Fruit fly (Drosophila melanogaster) whole organism, embryonic: Measurements from ENCODE around the gene dunk.
A peak's percentile ranks its signal among the peaks of the same experiment; 100 is the strongest.

Experiments
- Atf-2 ChIP-seq: fragments of 200-800 bp; sonication (Bioruptor generic); optimal IDR thresholded peaks from 2 replicates; lab custom pipeline; 2016; ENCODE audit warnings: missing biosample characterization, missing genetic modification characterization
- Atf6 ChIP-seq: fragments of 200-800 bp; sonication (Bioruptor generic); IDR thresholded peaks from 2 replicates; pipeline ENCODE4 v1.3.6; 2022; ENCODE audit warnings: missing biosample characterization, missing genetic modification characterization
- BEAF-32 ChIP-seq: fragments of 200-800 bp; sonication (Bioruptor generic); optimal IDR thresholded peaks from 3 replicates; lab custom pipeline; 2017; ENCODE audit warnings: missing biosample characterization, missing genetic modification characterization, mild to moderate bottlenecking, moderate library complexity, missing genetic modification reagents
- Blimp-1 ChIP-seq: fragments of 200-800 bp; sonication (Bioruptor generic); optimal IDR thresholded peaks from 3 replicates; lab custom pipeline; 2018; ENCODE audit warnings: missing biosample characterization, missing genetic modification characterization, mild to moderate bottlenecking, moderate library complexity, missing genetic modification reagents
- CG10274 ChIP-seq: fragments of 200-800 bp; sonication (Bioruptor generic); optimal IDR thresholded peaks from 3 replicates; lab custom pipeline; 2017; ENCODE audit warnings: missing biosample characterization, mild to moderate bottlenecking, missing genetic modification characterization
- CG12659 ChIP-seq: fragments of 200-800 bp; sonication (Bioruptor generic); optimal IDR thresholded peaks from 3 replicates; lab custom pipeline; 2017; ENCODE audit warnings: mild to moderate bottlenecking, missing biosample characterization, missing genetic modification reagents, missing genetic modification characterization
- CG13123 ChIP-seq: fragments of 200-800 bp; sonication (Bioruptor generic); optimal IDR thresholded peaks from 2 replicates; lab custom pipeline; 2016; ENCODE audit warnings: missing biosample characterization, missing genetic modification characterization
- CG13775 ChIP-seq: fragments of 200-800 bp; sonication (Bioruptor generic); optimal IDR thresholded peaks from 3 replicates; lab custom pipeline; 2017; ENCODE audit warnings: missing biosample characterization, mild to moderate bottlenecking, missing genetic modification characterization
- CG14441 ChIP-seq: fragments of 200-800 bp; sonication (Bioruptor generic); IDR thresholded peaks from 2 replicates; pipeline ENCODE4 v1.3.6; 2022; ENCODE audit warnings: missing biosample characterization, missing genetic modification characterization
- CG14710 ChIP-seq: fragments of 200-800 bp; sonication (Bioruptor generic); optimal IDR thresholded peaks from 3 replicates; lab custom pipeline; 2019; ENCODE audit warnings: missing biosample characterization, mild to moderate bottlenecking, missing genetic modification characterization, moderate library complexity
- CG1647 ChIP-seq: fragments of 200-800 bp; sonication (Bioruptor generic); optimal IDR thresholded peaks from 3 replicates; lab custom pipeline; 2016; ENCODE audit warnings: missing biosample characterization, missing genetic modification characterization
- CG16813 ChIP-seq: fragments of 200-800 bp; sonication (Bioruptor generic); IDR thresholded peaks from 3 replicates; pipeline ENCODE4 v1.3.6; 2022; ENCODE audit warnings: missing biosample characterization, missing genetic modification characterization; ENCODE audit not compliant: partially characterized antibody
- CG17612 ChIP-seq: fragments of 200-800 bp; sonication (Bioruptor generic); IDR thresholded peaks from 2 replicates; pipeline ENCODE4 v1.3.6; 2022; ENCODE audit warnings: missing biosample characterization, missing genetic modification characterization
- CG34422 ChIP-seq: fragments of 200-800 bp; sonication (Bioruptor generic); IDR thresholded peaks from 3 replicates; pipeline ENCODE4 v1.3.6; 2022; ENCODE audit warnings: missing biosample characterization, missing genetic modification characterization
- CG3995 ChIP-seq: fragments of 200-800 bp; sonication (Bioruptor generic); optimal IDR thresholded peaks from 3 replicates; lab custom pipeline; 2016; ENCODE audit warnings: missing biosample characterization, missing genetic modification characterization
- CG4404 ChIP-seq: fragments of 200-800 bp; sonication (Bioruptor generic); IDR thresholded peaks from 2 replicates; pipeline ENCODE4 v1.3.6; 2022; ENCODE audit warnings: missing biosample characterization, missing genetic modification characterization
- CG4424 ChIP-seq: fragments of 200-800 bp; sonication (Bioruptor generic); optimal IDR thresholded peaks from 3 replicates; lab custom pipeline; 2016; ENCODE audit warnings: missing biosample characterization, missing genetic modification characterization
- CG5953 ChIP-seq: fragments of 200-800 bp; sonication (Bioruptor generic); IDR thresholded peaks from 2 replicates; pipeline ENCODE4 v1.3.6; 2022; ENCODE audit warnings: missing biosample characterization, missing genetic modification characterization
- CG7357 ChIP-seq: fragments of 200-800 bp; sonication (Bioruptor generic); IDR thresholded peaks from 3 replicates; pipeline ENCODE4 v1.3.6; 2022; ENCODE audit warnings: missing biosample characterization, missing genetic modification characterization
- CG8089 ChIP-seq: fragments of 200-800 bp; sonication (Bioruptor generic); optimal IDR thresholded peaks from 3 replicates; lab custom pipeline; 2016; ENCODE audit warnings: missing biosample characterization, missing genetic modification characterization
- CG8478 ChIP-seq: fragments of >200 bp; optimal IDR thresholded peaks from 2 replicates; lab custom pipeline; 2018
- Dad ChIP-seq: fragments of 200-800 bp; sonication (Bioruptor generic); optimal IDR thresholded peaks from 3 replicates; lab custom pipeline; 2016; ENCODE audit warnings: missing biosample characterization, missing genetic modification characterization
- Dfd ChIP-seq, 2 experiments: fragments of >200 bp; optimal IDR thresholded peaks; 2 replicates each; lab custom pipeline; 2017; ENCODE audit warnings: missing biosample characterization in 2 of 2, missing genetic modification characterization in 2 of 2
- Dll ChIP-seq: fragments of 200-800 bp; sonication (Bioruptor generic); IDR thresholded peaks from 4 replicates; pipeline ENCODE4 v1.3.6; 2022; ENCODE audit warnings: missing biosample characterization, missing genetic modification characterization; ENCODE audit not compliant: partially characterized antibody
- Fer1 ChIP-seq: fragments of 200-800 bp; sonication (Bioruptor generic); optimal IDR thresholded peaks from 2 replicates; lab custom pipeline; 2017; ENCODE audit warnings: missing biosample characterization, mild to moderate bottlenecking, missing genetic modification characterization
- Fer2 ChIP-seq: fragments of 200-800 bp; sonication (Bioruptor generic); optimal IDR thresholded peaks from 2 replicates; lab custom pipeline; 2018; ENCODE audit warnings: missing biosample characterization, mild to moderate bottlenecking, missing genetic modification characterization, moderate library complexity
- Gsc ChIP-seq: fragments of 200-800 bp; sonication (Bioruptor generic); IDR thresholded peaks from 2 replicates; pipeline ENCODE4 v1.3.6; 2022; ENCODE audit warnings: missing biosample characterization, missing genetic modification characterization
- HLHmδ ChIP-seq: fragments of 200-800 bp; sonication (Bioruptor generic); optimal IDR thresholded peaks from 2 replicates; lab custom pipeline; 2018; ENCODE audit warnings: missing biosample characterization, mild to moderate bottlenecking, missing genetic modification characterization, moderate library complexity
- Med ChIP-seq: fragments of 200-800 bp; sonication (Bioruptor generic); peaks from one replicate; lab custom pipeline; 2016; ENCODE audit warnings: missing biosample characterization, missing genetic modification characterization, mild to moderate bottlenecking, inconsistent platforms, moderate library complexity
- NfI ChIP-seq: fragments of 200-800 bp; sonication (Bioruptor generic); optimal IDR thresholded peaks from 3 replicates; lab custom pipeline; 2018; ENCODE audit warnings: missing biosample characterization, mild to moderate bottlenecking, missing genetic modification characterization, moderate library complexity
- Sox100B ChIP-seq: fragments of 200-800 bp; sonication (Bioruptor generic); optimal IDR thresholded peaks from 3 replicates; lab custom pipeline; 2018; ENCODE audit warnings: missing biosample characterization, mild to moderate bottlenecking, missing genetic modification characterization
- TFAM ChIP-seq: fragments of 200-800 bp; sonication (Bioruptor generic); optimal IDR thresholded peaks from 2 replicates; lab custom pipeline; 2017; ENCODE audit warnings: missing biosample characterization, missing genetic modification characterization, inconsistent platforms
- ac ChIP-seq: fragments of 200-800 bp; sonication (Bioruptor generic); optimal IDR thresholded peaks from 3 replicates; lab custom pipeline; 2017; ENCODE audit warnings: missing biosample characterization, mild to moderate bottlenecking, missing genetic modification characterization
- ash1 ChIP-seq: fragments of 200-800 bp; sonication (Bioruptor generic); optimal IDR thresholded peaks from 2 replicates; lab custom pipeline; 2018; ENCODE audit warnings: missing biosample characterization, mild to moderate bottlenecking, missing genetic modification characterization
- bbx ChIP-seq: fragments of 200-800 bp; sonication (Bioruptor generic); IDR thresholded peaks from 2 replicates; pipeline ENCODE4 v1.3.6; 2022; ENCODE audit warnings: missing biosample characterization, missing genetic modification characterization; ENCODE audit not compliant: partially characterized antibody
- br ChIP-seq: fragments of >200 bp; optimal IDR thresholded peaks from 2 replicates; lab custom pipeline; 2017
- gce ChIP-seq: fragments of 200-800 bp; sonication (Bioruptor generic); IDR thresholded peaks from 3 replicates; pipeline ENCODE4 v1.3.6; 2022; ENCODE audit warnings: missing biosample characterization, missing genetic modification characterization
- gt ChIP-seq: fragments of 200-800 bp; sonication (Bioruptor generic); IDR thresholded peaks from 2 replicates; pipeline ENCODE4 v1.3.6; 2022; ENCODE audit warnings: missing biosample characterization, missing genetic modification characterization
- odd ChIP-seq: fragments of 200-800 bp; sonication (Bioruptor generic); optimal IDR thresholded peaks from 2 replicates; lab custom pipeline; 2017; ENCODE audit warnings: missing biosample characterization, mild to moderate bottlenecking, missing genetic modification characterization
- pho ChIP-seq: fragments of 200-800 bp; sonication (Bioruptor generic); optimal IDR thresholded peaks from 2 replicates; lab custom pipeline; 2016; ENCODE audit warnings: missing biosample characterization, missing genetic modification characterization
- phol ChIP-seq: fragments of 200-800 bp; sonication (Bioruptor generic); optimal IDR thresholded peaks from 3 replicates; lab custom pipeline; 2018; ENCODE audit warnings: missing biosample characterization, mild to moderate bottlenecking, missing genetic modification characterization, moderate library complexity
- salm ChIP-seq: fragments of 200-800 bp; sonication (Bioruptor generic); optimal IDR thresholded peaks from 2 replicates; lab custom pipeline; 2018; ENCODE audit warnings: missing biosample characterization, mild to moderate bottlenecking, missing genetic modification characterization
- slp2 ChIP-seq: fragments of 200-800 bp; sonication (Bioruptor generic); optimal IDR thresholded peaks from 2 replicates; lab custom pipeline; 2016; ENCODE audit warnings: missing biosample characterization, missing genetic modification characterization
- sna ChIP-seq: fragments of 200-800 bp; sonication (Bioruptor generic); IDR thresholded peaks from 2 replicates; pipeline ENCODE4 v1.3.6; 2022; ENCODE audit warnings: missing biosample characterization, missing genetic modification characterization; ENCODE audit not compliant: partially characterized antibody
- sqz ChIP-seq: fragments of 200-800 bp; sonication (Bioruptor generic); optimal IDR thresholded peaks from 3 replicates; lab custom pipeline; 2018; ENCODE audit warnings: missing biosample characterization, mild to moderate bottlenecking, missing genetic modification characterization
- stwl ChIP-seq: fragments of 200-800 bp; sonication (Bioruptor generic); optimal IDR thresholded peaks from 3 replicates; lab custom pipeline; 2018; ENCODE audit warnings: missing biosample characterization, mild to moderate bottlenecking, missing genetic modification characterization, moderate library complexity
- unpg ChIP-seq: fragments of 200-800 bp; sonication (Bioruptor generic); optimal IDR thresholded peaks from 3 replicates; lab custom pipeline; 2018; ENCODE audit warnings: missing biosample characterization, mild to moderate bottlenecking, missing genetic modification characterization, moderate library complexity
- usp ChIP-seq: fragments of >200 bp; optimal IDR thresholded peaks from 2 replicates; lab custom pipeline; 2017; ENCODE audit warnings: missing biosample characterization, missing genetic modification characterization
- wek ChIP-seq: fragments of 200-800 bp; sonication (Bioruptor generic); optimal IDR thresholded peaks from 3 replicates; lab custom pipeline; 2018; ENCODE audit warnings: missing biosample characterization, mild to moderate bottlenecking, missing genetic modification characterization, moderate library complexity
- zen2 ChIP-seq: fragments of 200-800 bp; sonication (Bioruptor generic); IDR thresholded peaks from 3 replicates; pipeline ENCODE4 v1.3.6; 2022; ENCODE audit warnings: missing biosample characterization, missing genetic modification characterization; ENCODE audit not compliant: partially characterized antibody
- zf30C ChIP-seq: fragments of 200-800 bp; sonication (Bioruptor generic); optimal IDR thresholded peaks from 3 replicates; lab custom pipeline; 2018; ENCODE audit warnings: missing biosample characterization, mild to moderate bottlenecking, missing genetic modification characterization

dunk gene

DNA sequence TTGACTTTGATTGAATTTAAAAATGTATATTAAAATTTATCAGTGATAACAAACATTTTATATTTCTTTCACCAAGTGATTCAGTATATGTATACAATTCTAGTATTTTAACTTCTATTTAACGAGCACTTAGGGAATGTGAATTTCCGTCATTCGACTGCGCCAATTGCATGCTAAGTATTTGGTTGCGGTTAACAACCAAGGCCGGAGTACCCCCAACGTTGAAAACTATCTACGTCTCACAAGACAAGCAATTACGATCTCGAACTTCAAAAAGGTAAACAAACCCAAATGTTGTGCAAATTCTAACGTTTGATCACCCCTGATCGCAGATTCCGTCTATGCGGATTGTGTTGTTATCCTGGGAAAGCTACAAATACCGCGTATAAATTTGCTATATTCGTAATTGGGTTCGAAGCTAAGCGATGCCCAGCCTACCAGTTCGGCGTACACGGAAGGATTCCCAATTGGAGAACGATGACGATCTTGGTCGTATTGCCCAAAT is 20.2 kb upstream of the dunk start, which contains the start of gene CG42748 (continued):
- TF ChIP-seq br (no peak), CG34422 (GFP tag; lab: Robert Waterston, UW) (no peak), CG7357 (GFP tag; lab: Robert Waterston, UW) (peak; percentile 82), Fer2 (tag; lab: Kevin White, UChicago) (no peak), NfI (GFP tag; lab: Kevin White, UChicago) (peak; percentile 13), CG4404 (GFP tag; lab: Robert Waterston, UW) (no peak), Sox100B (no peak), Blimp-1 (GFP tag; lab: Kevin White, UChicago) (no peak), slp2 (GFP tag; lab: Kevin White, UChicago) (no peak), sna (GFP tag; lab: Robert Waterston, UW) (peak; percentile 57; the same call in 1 of the 2 replicates), Fer1 (GFP tag; lab: Kevin White, UChicago) (peak; percentile 9), Dll (GFP tag; lab: Robert Waterston, UW) (0 out of 4 replicates have a peak, but pooled peaks have one; percentile 36), Gsc (GFP tag; lab: Robert Waterston, UW) (no peak), sqz (GFP tag; lab: Kevin White, UChicago) (peak; percentile 1), phol (tag; lab: Kevin White, UChicago) (peak; percentile 41), CG13775 (GFP tag; lab: Kevin White, UChicago) (no peak), HLHmδ (GFP tag; lab: Kevin White, UChicago) (no peak), ash1 (no peak), CG8089 (GFP tag; lab: Kevin White, UChicago) (peak; percentile 14), gce (no peak), CG4424 (GFP tag; lab: Kevin White, UChicago) (no peak), odd (GFP tag; lab: Kevin White, UChicago) (no peak), zf30C (no peak), pho (GFP tag; lab: Kevin White, UChicago) (no peak), CG17612 (GFP tag; lab: Robert Waterston, UW) (no peak), Med (peak; percentile 71), ac (GFP tag; lab: Kevin White, UChicago) (no peak), zen2 (GFP tag; lab: Robert Waterston, UW) (no peak; the same call in 2 of the 3 replicates), BEAF-32 (GFP tag; lab: Kevin White, UChicago) (peak; percentile 34), Dfd (GFP tag; optimal IDR thresholded peaks at IDR 0.05; lab: Kevin White, UChicago) (no peak), stwl (tag; lab: Kevin White, UChicago) (peak; percentile 21), CG8478 (lab: Kevin White, UChicago) (no peak), salm (tag; lab: Kevin White, UChicago) (no peak), CG13123 (no peak), CG10274 (GFP tag; lab: Kevin White, UChicago) (no peak), bbx (GFP tag; lab: Robert Waterston, UW) (peak; percentile 74; the same call in 1 of the 2 replicates), CG12659 (GFP tag; lab: Kevin White, UChicago) (no peak), CG5953 (GFP tag; lab: Robert Waterston, UW) (no peak), wek (peak; percentile 93), gt (GFP tag; lab: Robert Waterston, UW) (no peak), unpg (no peak), CG14710 (tag; lab: Kevin White, UChicago) (peak; percentile 10), Dad (no peak), CG3995 (GFP tag; lab: Kevin White, UChicago) (peak; percentile 65), Atf6 (GFP tag; lab: Robert Waterston, UW) (no peak), usp (GFP tag; lab: Kevin White, UChicago) (no peak), TFAM (GFP tag; lab: Kevin White, UChicago) (no peak), CG16813 (no peak), CG14441 (GFP tag; lab: Robert Waterston, UW) (0 out of 2 replicates have a peak, but pooled peaks have one; percentile 48), Atf-2 (GFP tag; lab: Kevin White, UChicago) (no peak), CG1647 (no peak)
